Worm (Caenorhabditis elegans): ENCODE data around the gene mcm-6.
A peak's percentile ranks its signal among the peaks of the same experiment; 100 is the strongest.

mcm-6 gene

ce11 chrIII:9782011-9782436 lies 12.1 kb upstream of the mcm-6 start, which contains the start of gene vha-2 (continued):
- TF ChIP-seq fkh-10 (GFP tag; optimal IDR thresholded peaks at IDR 0.05) (no peak), pha-4 (GFP tag; IDR thresholded peaks at IDR 0.05) (peak; percentile 38), pha-4 (tag; optimal IDR thresholded peaks at IDR 0.05) (no peak), aha-1 (tag) (no peak), cey-2 (tag; optimal IDR thresholded peaks at IDR 0.05; ENCODE audit: borderline replicate concordance, insufficient read depth) (no peak), ZK337.2 (GFP tag; IDR thresholded peaks at IDR 0.05) (no peak), mdl-1 (tag; optimal IDR thresholded peaks at IDR 0.05) (no peak), lin-29 (GFP tag; IDR thresholded peaks at IDR 0.05) (no peak; the same call in 1 of the 2 replicates), Y48G9A.11 (GFP tag; IDR thresholded peaks at IDR 0.05) (no peak), attf-4 (tag; optimal IDR thresholded peaks at IDR 0.05) (no peak), nhr-76 (tag; optimal IDR thresholded peaks at IDR 0.05) (no peak), Y105C5A.15 (GFP tag; IDR thresholded peaks at IDR 0.05) (no peak), arid-1 (GFP tag; conservative IDR thresholded peaks at IDR 0.05) (peak; percentile 49), mxl-3 (GFP tag; optimal IDR thresholded peaks at IDR 0.05) (no peak), R02D3.7 (tag; optimal IDR thresholded peaks at IDR 0.05) (no peak), lim-7 (GFP tag; IDR thresholded peaks at IDR 0.05) (no peak)

- TF ChIP-seq mes-2 (tag; optimal IDR thresholded peaks at IDR 0.05; ENCODE audit: poor library complexity, severe bottlenecking) (peak; percentile 22), mxl-2 (GFP tag; conservative IDR thresholded peaks at IDR 0.05) (no peak), lim-7 (GFP tag; IDR thresholded peaks at IDR 0.05) (no peak), D1046.2 (GFP tag; IDR thresholded peaks at IDR 0.05) (0 out of 2 replicates have a peak, but pooled peaks have one; percentile 11), aha-1 (tag) (peak; percentile 92), daf-19 (GFP tag; conservative IDR thresholded peaks at IDR 0.05) (0 out of 2 replicates have a peak, but pooled peaks have one; percentile 10), dpl-1 (GFP tag; optimal IDR thresholded peaks at IDR 0.05) (no peak), unc-130 (GFP tag; optimal IDR thresholded peaks at IDR 0.05) (no peak), daf-8 (GFP tag; IDR thresholded peaks at IDR 0.05) (0 out of 2 replicates have a peak, but pooled peaks have one; percentile 8), daf-12 (tag; optimal IDR thresholded peaks at IDR 0.05) (no peak), Y5F2A.4 (GFP tag; optimal IDR thresholded peaks at IDR 0.05) (peak; percentile 33), pha-4 (GFP tag; IDR thresholded peaks at IDR 0.05) (no peak), pha-4 (tag; optimal IDR thresholded peaks at IDR 0.05) (no peak), nhr-41 (GFP tag; IDR thresholded peaks at IDR 0.05) (no peak)
Observed at ce11 chrIII:9782483-9783081, 11.6 kb upstream of the mcm-6 start, which contains the start of gene R10E11.6. R10E11.6 (plus strand) TSS chrIII:9783006.

DNA sequence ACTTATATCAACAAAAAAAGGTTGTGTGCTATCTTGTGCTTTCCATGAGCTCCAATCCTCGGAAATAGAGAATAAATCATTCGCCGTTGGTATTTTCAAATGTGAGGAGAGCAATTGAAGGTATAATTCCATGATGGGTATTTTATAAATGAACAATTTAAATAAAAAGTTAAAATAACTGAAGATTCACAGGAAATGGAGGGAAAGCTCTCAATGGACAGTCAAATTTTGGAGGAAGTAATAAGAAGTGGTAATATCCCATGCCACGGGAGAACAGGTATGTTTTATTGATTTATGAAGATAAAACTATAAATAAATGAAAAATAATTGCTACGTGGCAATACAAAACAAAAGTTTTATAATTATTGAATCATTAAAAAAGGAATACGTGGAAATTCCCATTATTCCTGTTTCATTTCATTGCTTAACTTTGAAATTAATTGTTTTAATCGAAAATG lies 11.0 kb upstream of the mcm-6 start:
- no peak for TF ChIP-seq zip-11 (GFP tag; IDR thresholded peaks at IDR 0.05)
- TF ChIP-seq nhr-77 (tag; optimal IDR thresholded peaks at IDR 0.05), result no peak
- no peak for TF ChIP-seq vab-7 (GFP tag; IDR thresholded peaks at IDR 0.05)
- no peak for TF ChIP-seq skn-1 (tag; optimal IDR thresholded peaks at IDR 0.05)
- peak; percentile 51 for TF ChIP-seq fos-1 (tag; optimal IDR thresholded peaks at IDR 0.05)
- no peak for TF ChIP-seq ceh-32 (tag; optimal IDR thresholded peaks at IDR 0.05; ENCODE audit: poor library complexity)
- TF ChIP-seq T20F7.1 (GFP tag; optimal IDR thresholded peaks at IDR 0.05), result peak; percentile 47
- TF ChIP-seq attf-4 (tag; optimal IDR thresholded peaks at IDR 0.05), result no peak
- TF ChIP-seq aha-1 (tag), result peak; percentile 26
- TF ChIP-seq mxl-3 (GFP tag; optimal IDR thresholded peaks at IDR 0.05), result no peak
- no peak for TF ChIP-seq madf-9 (GFP tag; conservative IDR thresholded peaks at IDR 0.05)
- no peak for TF ChIP-seq fkh-10 (GFP tag; optimal IDR thresholded peaks at IDR 0.05)
- TF ChIP-seq hif-1 (tag; optimal IDR thresholded peaks at IDR 0.05), result no peak
- no peak for TF ChIP-seq nhr-237 (tag; optimal IDR thresholded peaks at IDR 0.05)
- no peak for TF ChIP-seq dmd-6 (GFP tag; IDR thresholded peaks at IDR 0.05)
- TF ChIP-seq F49E8.2 (tag; optimal IDR thresholded peaks at IDR 0.05; ENCODE audit: borderline replicate concordance), result no peak
- TF ChIP-seq nhr-111 (GFP tag; optimal IDR thresholded peaks at IDR 0.05), result peak; percentile 51
- TF ChIP-seq rbr-2 (tag; optimal IDR thresholded peaks at IDR 0.05), result no peak
- TF ChIP-seq ctbp-1 (GFP tag; IDR thresholded peaks at IDR 0.05), result 0 out of 2 replicates have a peak, but pooled peaks have one; percentile 38
- peak; percentile 11 for TF ChIP-seq nhr-25 (tag; optimal IDR thresholded peaks at IDR 0.05; ENCODE audit: borderline replicate concordance, insufficient read depth)
- TF ChIP-seq gei-8 (GFP tag; optimal IDR thresholded peaks at IDR 0.05), result no peak
- no peak for TF ChIP-seq unc-130 (GFP tag; optimal IDR thresholded peaks at IDR 0.05)
- TF ChIP-seq ceh-82 (tag; optimal IDR thresholded peaks at IDR 0.05), result no peak
- TF ChIP-seq set-16 (GFP tag; IDR thresholded peaks at IDR 0.05), result no peak
- no peak for TF ChIP-seq ceh-44 (GFP tag; IDR thresholded peaks at IDR 0.05)
